Fruit fly (Drosophila melanogaster): ENCODE data around the gene elm.
A peak's percentile ranks its signal among the peaks of the same experiment; 100 is the strongest.

The elm gene

dm6 chr3R:5694461-5694860 lies 39.8 kb upstream of the elm start (continued):
- TF ChIP-seq Hr51 (GFP tag; optimal IDR thresholded peaks at IDR 0.05) (peak in 1 of 2 experiments; percentile 9), Doc2 (GFP tag; IDR thresholded peaks at IDR 0.05) (no peak), gfzf (GFP tag; optimal IDR thresholded peaks at IDR 0.05) (no peak), CG30020 (tag; optimal IDR thresholded peaks at IDR 0.05) (no peak), ci (GFP tag; IDR thresholded peaks at IDR 0.05) (peak; percentile 58; the same call in 1 of the 3 replicates), CG12299 (tag; optimal IDR thresholded peaks at IDR 0.05) (no peak), zfh1 (GFP tag; IDR thresholded peaks at IDR 0.05) (no peak), CG11504 (tag; optimal IDR thresholded peaks at IDR 0.05) (peak; percentile 28), ftz-f1 (GFP tag; optimal IDR thresholded peaks at IDR 0.05) (no peak), Hr78 (GFP tag; optimal IDR thresholded peaks at IDR 0.05) (no peak), salm (tag; optimal IDR thresholded peaks at IDR 0.05) (no peak), CHES-1-like (GFP tag; optimal IDR thresholded peaks at IDR 0.05) (no peak), br (optimal IDR thresholded peaks at IDR 0.05) (no peak), CG11560 (tag; IDR thresholded peaks at IDR 0.05) (no peak), pan (optimal IDR thresholded peaks at IDR 0.05) (no peak), pan (GFP tag; optimal IDR thresholded peaks at IDR 0.05 in 1 of 2, IDR thresholded peaks at IDR 0.05 in 1 of 2) (no peak), Lhr (GFP tag; optimal IDR thresholded peaks at IDR 0.05) (no peak), amos (GFP tag; IDR thresholded peaks at IDR 0.05; ENCODE audit: partially characterized antibody) (no peak), CG17802 (tag; optimal IDR thresholded peaks at IDR 0.05) (no peak), lab (GFP tag; optimal IDR thresholded peaks at IDR 0.05) (no peak), CG16863 (GFP tag; optimal IDR thresholded peaks at IDR 0.05) (no peak), Chrac-16 (GFP tag; optimal IDR thresholded peaks at IDR 0.05) (no peak), CG12219 (GFP tag; optimal IDR thresholded peaks at IDR 0.05) (no peak), unc-4 (GFP tag; IDR thresholded peaks at IDR 0.05; ENCODE audit: partially characterized antibody) (no peak), CG7987 (GFP tag; optimal IDR thresholded peaks at IDR 0.05) (no peak), Blimp-1 (GFP tag; optimal IDR thresholded peaks at IDR 0.05) (peak; percentile 49), CG6791 (GFP tag; IDR thresholded peaks at IDR 0.05; ENCODE audit: partially characterized antibody) (no peak), CG11085 (GFP tag; IDR thresholded peaks at IDR 0.05) (no peak), bbx (GFP tag; IDR thresholded peaks at IDR 0.05; ENCODE audit: partially characterized antibody) (no peak), z (GFP tag; IDR thresholded peaks at IDR 0.05) (no peak), Xrp1 (GFP tag; IDR thresholded peaks at IDR 0.05) (0 out of 2 replicates have a peak, but pooled peaks have one; percentile 28), gcm (GFP tag; optimal IDR thresholded peaks at IDR 0.05) (no peak), Side (GFP tag; optimal IDR thresholded peaks at IDR 0.05) (no peak), CG3838 (GFP tag; optimal IDR thresholded peaks at IDR 0.05) (no peak), Jarid2 (GFP tag; optimal IDR thresholded peaks at IDR 0.05) (no peak), jing (GFP tag; optimal IDR thresholded peaks at IDR 0.05) (no peak), gro (GFP tag; optimal IDR thresholded peaks at IDR 0.05) (no peak), CG10565 (GFP tag; optimal IDR thresholded peaks at IDR 0.05) (no peak), CTCF (GFP tag; optimal IDR thresholded peaks at IDR 0.05) (no peak), CG17829 (tag; optimal IDR thresholded peaks at IDR 0.05) (no peak), CG4424 (GFP tag; optimal IDR thresholded peaks at IDR 0.05) (peak; percentile 1), CG3065 (GFP tag; optimal IDR thresholded peaks at IDR 0.05) (no peak), shn (GFP tag; optimal IDR thresholded peaks at IDR 0.05) (no peak), CG12769 (tag; optimal IDR thresholded peaks at IDR 0.05) (no peak), CG18619 (GFP tag; optimal IDR thresholded peaks at IDR 0.05) (no peak), slp2 (GFP tag; optimal IDR thresholded peaks at IDR 0.05) (no peak), so (GFP tag; IDR thresholded peaks at IDR 0.05) (no peak), CG3995 (GFP tag; optimal IDR thresholded peaks at IDR 0.05) (no peak), mld (GFP tag; IDR thresholded peaks at IDR 0.05; ENCODE audit: partially characterized antibody) (no peak), CG1647 (GFP tag; optimal IDR thresholded peaks at IDR 0.05) (no peak), Dip2 (GFP tag; IDR thresholded peaks at IDR 0.05) (no peak), CG7372 (GFP tag; IDR thresholded peaks at IDR 0.05) (no peak)

Measured in whole organism, embryonic.